Worm (Caenorhabditis elegans) whole organism, late embryonic: Measurements from ENCODE around the gene Y32H12A.7.
A peak's percentile ranks its signal among the peaks of the same experiment; 100 is the strongest.

Experiments
- C38D4.7 ChIP-seq: fragments of 200-800 bp; sonication (Bioruptor generic); optimal IDR thresholded peaks from 2 replicates; lab custom pipeline; 2018; ENCODE audit warnings: mild to moderate bottlenecking, missing genetic modification characterization, moderate library complexity, missing compliant biosample characterization
- K09A11.1 ChIP-seq: sonication (generic microtip); optimal IDR thresholded peaks from 2 replicates; lab custom pipeline; 2017; ENCODE audit warnings: antibody characterized with exemption, mild to moderate bottlenecking, missing genetic modification characterization, missing compliant biosample characterization; ENCODE audit not compliant: insufficient read depth
- T23F11.4 ChIP-seq: fragments of 200-800 bp; sonication (Bioruptor generic); optimal IDR thresholded peaks from 2 replicates; lab custom pipeline; 2018; ENCODE audit warnings: mild to moderate bottlenecking, missing genetic modification characterization, missing compliant biosample characterization
- Y22D7AL.16 ChIP-seq: sonication (generic microtip); optimal IDR thresholded peaks from 2 replicates; lab custom pipeline; 2016; ENCODE audit warnings: missing genetic modification characterization, missing compliant biosample characterization
- ceh-14 ChIP-seq: sonication (generic microtip); optimal IDR thresholded peaks from 2 replicates; lab custom pipeline; 2016; ENCODE audit warnings: missing genotype, missing genetic modification characterization, missing compliant biosample characterization
- ceh-18 ChIP-seq: sonication (generic microtip); optimal IDR thresholded peaks from 2 replicates; lab custom pipeline; 2016; ENCODE audit warnings: missing genetic modification characterization, missing compliant biosample characterization
- ceh-2 ChIP-seq: sonication (generic microtip); optimal IDR thresholded peaks from 2 replicates; lab custom pipeline; 2016; ENCODE audit warnings: missing genotype, missing genetic modification characterization, missing compliant biosample characterization
- ceh-30 ChIP-seq: fragments of 150-350 bp; optimal IDR thresholded peaks from 2 replicates; lab custom pipeline; 2014; ENCODE audit warnings: missing biosample characterization, missing genetic modification characterization
- ceh-31 ChIP-seq: sonication (generic microtip); optimal IDR thresholded peaks from 2 replicates; lab custom pipeline; 2016; ENCODE audit warnings: missing genetic modification characterization, missing compliant biosample characterization
- ceh-6 ChIP-seq: fragments of 200-800 bp; sonication (Bioruptor generic); optimal IDR thresholded peaks from 2 replicates; lab custom pipeline; 2018; ENCODE audit warnings: mild to moderate bottlenecking, missing genetic modification characterization, missing compliant biosample characterization
- elt-2 ChIP-seq: sonication (generic microtip); optimal IDR thresholded peaks from 2 replicates; lab custom pipeline; 2016; ENCODE audit warnings: missing genetic modification reagents, missing genetic modification characterization, missing compliant biosample characterization
- elt-4 ChIP-seq: sonication (generic microtip); optimal IDR thresholded peaks from 2 replicates; lab custom pipeline; 2016; ENCODE audit warnings: missing genetic modification characterization, missing compliant biosample characterization
- eyg-1 ChIP-seq: sonication (generic microtip); optimal IDR thresholded peaks from 2 replicates; lab custom pipeline; 2016; ENCODE audit warnings: missing genotype, missing genetic modification characterization, missing compliant biosample characterization
- fax-1 ChIP-seq: sonication (generic microtip); optimal IDR thresholded peaks from 2 replicates; lab custom pipeline; 2016; ENCODE audit warnings: missing genotype, missing genetic modification characterization, missing compliant biosample characterization
- hlh-13 ChIP-seq: fragments of 200-800 bp; sonication (Bioruptor generic); optimal IDR thresholded peaks from 2 replicates; lab custom pipeline; 2018; ENCODE audit warnings: mild to moderate bottlenecking, missing genetic modification characterization, missing compliant biosample characterization
- hlh-30 ChIP-seq: sonication (generic microtip); optimal IDR thresholded peaks from 2 replicates; lab custom pipeline; 2017; ENCODE audit warnings: antibody characterized with exemption, missing genetic modification characterization, missing compliant biosample characterization; ENCODE audit not compliant: insufficient read depth
- hlh-6 ChIP-seq: sonication (generic microtip); optimal IDR thresholded peaks from 2 replicates; lab custom pipeline; 2016; ENCODE audit warnings: missing genotype, missing genetic modification characterization, missing compliant biosample characterization
- hlh-8 ChIP-seq: sonication (generic microtip); optimal IDR thresholded peaks from 2 replicates; lab custom pipeline; 2016; ENCODE audit warnings: missing genotype, missing genetic modification characterization, missing compliant biosample characterization
- lim-6 ChIP-seq: sonication (generic microtip); optimal IDR thresholded peaks from 2 replicates; lab custom pipeline; 2016; ENCODE audit warnings: missing genetic modification characterization, missing compliant biosample characterization
- lin-11 ChIP-seq: fragments of 200-800 bp; sonication (Bioruptor generic); optimal IDR thresholded peaks from 2 replicates; lab custom pipeline; 2018; ENCODE audit warnings: mild to moderate bottlenecking, missing genetic modification characterization, missing compliant biosample characterization
- mec-3 ChIP-seq: sonication (generic microtip); optimal IDR thresholded peaks from 2 replicates; lab custom pipeline; 2016; ENCODE audit warnings: borderline replicate concordance, missing genetic modification characterization, missing compliant biosample characterization
- nhr-232 ChIP-seq: sonication (generic microtip); optimal IDR thresholded peaks from 2 replicates; lab custom pipeline; 2016; ENCODE audit warnings: missing genetic modification characterization, missing compliant biosample characterization
- odd-2 ChIP-seq: sonication (generic microtip); optimal IDR thresholded peaks from 2 replicates; lab custom pipeline; 2017; ENCODE audit warnings: antibody characterized with exemption, mild to moderate bottlenecking, missing genetic modification characterization, missing compliant biosample characterization
- pat-9 ChIP-seq: fragments of 200-800 bp; sonication (Bioruptor generic); optimal IDR thresholded peaks from 2 replicates; lab custom pipeline; 2018; ENCODE audit warnings: mild to moderate bottlenecking, missing genetic modification characterization, moderate library complexity, missing compliant biosample characterization
- pax-1 ChIP-seq: fragments of 150-350 bp; optimal IDR thresholded peaks from 2 replicates; lab custom pipeline; 2014; ENCODE audit warnings: missing biosample characterization, missing genetic modification characterization
- pha-2 ChIP-seq: sonication (generic microtip); optimal IDR thresholded peaks from 2 replicates; lab custom pipeline; 2017; ENCODE audit warnings: mild to moderate bottlenecking, missing genetic modification characterization, missing compliant biosample characterization
- pqm-1 ChIP-seq: sonication (generic microtip); optimal IDR thresholded peaks from 2 replicates; lab custom pipeline; 2016; ENCODE audit warnings: missing genetic modification characterization, missing compliant biosample characterization
- sox-2 ChIP-seq: fragments of 200-800 bp; sonication (Bioruptor generic); IDR thresholded peaks from 2 replicates; pipeline ENCODE4 v1.3.6; 2022; ENCODE audit warnings: missing genetic modification reagents, missing genetic modification characterization, missing compliant biosample characterization
- sox-4 ChIP-seq: sonication (generic microtip); optimal IDR thresholded peaks from 2 replicates; lab custom pipeline; 2017; ENCODE audit warnings: mild to moderate bottlenecking, missing genetic modification characterization, inconsistent platforms, missing compliant biosample characterization
- tbx-2 ChIP-seq: sonication (generic microtip); optimal IDR thresholded peaks from 2 replicates; lab custom pipeline; 2016; ENCODE audit warnings: missing genetic modification characterization, missing compliant biosample characterization
- tbx-7 ChIP-seq: sonication (generic microtip); optimal IDR thresholded peaks from 2 replicates; lab custom pipeline; 2016; ENCODE audit warnings: missing genotype, missing genetic modification characterization, missing compliant biosample characterization
- unc-3 ChIP-seq, 2 experiments: fragments of 200-800 bp in 1 of 2; sonication (Bioruptor generic) in 1 of 2; sonication (generic microtip) in 1 of 2; conservative IDR thresholded peaks in 1 of 2; optimal IDR thresholded peaks in 1 of 2; 2 replicates each; pipeline versions ENCODE4 v1.3.6 to Lab custom; 2016 to 2022; ENCODE audit warnings: missing compliant biosample characterization in 2 of 2, missing genetic modification characterization in 2 of 2, missing genetic modification reagents in 1 of 2
- unc-42 ChIP-seq: sonication (generic microtip); optimal IDR thresholded peaks from 2 replicates; lab custom pipeline; 2016; ENCODE audit warnings: missing genotype, missing genetic modification characterization, missing compliant biosample characterization
- unc-55 ChIP-seq: sonication (generic microtip); optimal IDR thresholded peaks from 2 replicates; lab custom pipeline; 2017; ENCODE audit warnings: missing biosample characterization, missing genetic modification reagents, missing genetic modification characterization

Y32H12A.7 gene

DNA sequence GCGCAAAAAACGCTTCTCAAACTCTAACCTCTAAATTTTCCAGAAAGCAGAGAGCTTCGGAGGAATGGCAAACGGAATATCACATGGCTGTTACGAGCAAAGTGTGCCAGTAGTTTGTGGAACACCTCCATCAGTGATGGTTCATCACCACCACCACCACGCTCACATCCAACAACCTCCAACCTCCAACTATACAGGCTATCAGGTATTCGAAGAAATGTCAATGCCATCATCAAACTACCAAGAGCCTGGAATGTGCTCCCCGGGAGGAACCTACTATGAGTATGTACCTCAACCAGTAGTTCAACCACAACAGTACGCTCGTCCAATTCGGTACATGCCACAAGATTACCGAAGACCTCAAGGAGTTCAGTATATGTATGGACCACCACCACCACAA, 41.7 kb downstream of the Y32H12A.7 start:
- no peak for TF ChIP-seq hlh-13 (GFP tag; lab: Kevin White, UChicago)

DNA sequence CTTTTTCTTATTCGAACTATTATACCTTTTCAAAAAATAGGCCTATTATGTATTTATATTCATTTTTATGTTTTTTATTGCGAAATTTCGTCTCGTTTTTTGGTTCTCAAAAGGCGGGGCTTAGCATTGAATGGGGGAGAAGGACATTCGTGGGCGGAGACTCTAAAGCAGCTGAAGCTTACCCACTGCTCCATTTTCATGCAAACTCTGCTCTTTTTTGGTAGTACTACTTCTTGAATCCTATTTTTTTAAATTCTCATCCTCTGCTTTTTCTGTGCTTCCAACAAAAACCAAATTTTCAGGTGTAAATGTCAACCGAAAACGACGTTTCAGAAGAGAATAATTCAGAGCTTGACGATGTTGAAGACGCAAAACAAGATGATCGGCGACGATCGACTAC, 43.8 kb downstream of the Y32H12A.7 start, which contains the start of gene ZK121.2:
ZK121.2 (plus strand) TSS at position 301 of the 400 bp plus-strand sequence.
- TF ChIP-seq ceh-31 (tag; lab: Kevin White, UChicago) (no peak), hlh-6 (no peak), fax-1 (tag; lab: Kevin White, UChicago) (no peak), odd-2 (no peak), lin-11 (tag; lab: Kevin White, UChicago) (no peak), pqm-1 (tag; lab: Kevin White, UChicago) (no peak), ceh-30 (tag; lab: Kevin White, UChicago) (no peak), eyg-1 (tag; lab: Kevin White, UChicago) (no peak), elt-2 (tag; lab: Kevin White, UChicago) (no peak), pha-2 (tag; lab: Kevin White, UChicago) (no peak), pat-9 (tag; lab: Kevin White, UChicago) (no peak), unc-42 (tag; lab: Kevin White, UChicago) (no peak), hlh-30 (no peak), mec-3 (tag; lab: Kevin White, UChicago) (no peak)

DNA sequence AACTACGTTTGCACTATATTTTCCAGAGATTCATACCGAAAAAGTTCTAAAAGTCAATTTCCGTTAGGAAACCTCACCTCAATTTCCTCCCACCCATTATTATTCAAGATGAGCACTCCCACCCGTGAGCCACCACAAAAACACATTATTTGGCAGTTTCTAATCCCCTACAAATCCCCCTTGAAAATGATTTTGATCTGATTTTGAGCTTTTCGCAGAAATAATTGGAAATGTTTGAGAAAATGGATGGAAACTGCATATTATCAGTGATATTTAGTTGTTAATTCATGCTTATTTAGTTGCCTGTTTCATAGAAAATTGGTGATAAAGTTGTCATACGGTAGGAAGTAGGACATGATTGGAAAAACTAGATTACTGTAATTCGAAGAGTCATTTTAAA, 44.7 kb downstream of the Y32H12A.7 start:
- TF ChIP-seq eyg-1 (tag; lab: Kevin White, UChicago) = no peak
- no peak for TF ChIP-seq K09A11.1 (tag; lab: Kevin White, UChicago)
- TF ChIP-seq unc-55 = no peak
- no peak for TF ChIP-seq ceh-14 (tag; lab: Kevin White, UChicago)
- TF ChIP-seq unc-3 (GFP tag; conservative IDR thresholded peaks at IDR 0.05; lab: Robert Waterston, UW) = no peak
- TF ChIP-seq unc-3 (tag; optimal IDR thresholded peaks at IDR 0.05; lab: Kevin White, UChicago) = no peak
- TF ChIP-seq tbx-7 (tag; lab: Kevin White, UChicago) = no peak
- no peak for TF ChIP-seq nhr-232 (tag; lab: Kevin White, UChicago)
- TF ChIP-seq sox-4 = no peak
- TF ChIP-seq pha-2 (tag; lab: Kevin White, UChicago) = no peak
- no peak for TF ChIP-seq fax-1 (tag; lab: Kevin White, UChicago)
- TF ChIP-seq T23F11.4 = no peak
- TF ChIP-seq ceh-18 = no peak

DNA sequence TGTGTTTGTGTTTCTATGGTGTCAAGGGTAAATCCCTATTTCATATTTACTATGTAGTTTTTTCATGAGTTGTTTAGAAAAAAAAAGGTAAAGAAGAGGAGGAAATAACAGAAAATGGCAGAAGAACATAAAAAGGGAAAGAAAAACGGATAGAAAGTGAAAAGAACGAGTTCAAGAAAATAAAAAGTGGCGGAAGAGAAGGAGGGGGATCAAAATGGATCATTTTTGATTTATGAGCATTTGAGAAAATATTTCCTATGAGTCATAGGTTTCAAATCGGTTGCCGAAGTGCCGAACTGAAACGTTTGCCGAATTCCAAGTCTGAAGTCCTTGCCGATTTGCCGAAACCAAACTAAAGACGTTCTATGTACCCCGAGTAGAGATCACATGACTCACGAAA, 46.4 kb downstream of the Y32H12A.7 start:
- TF ChIP-seq Y22D7AL.16 = no peak
- no peak for TF ChIP-seq ceh-2 (tag; lab: Kevin White, UChicago)
- no peak for TF ChIP-seq T23F11.4
- no peak for TF ChIP-seq C38D4.7 (GFP tag; lab: Kevin White, UChicago)
- TF ChIP-seq ceh-6 = no peak
- no peak for TF ChIP-seq sox-4
- TF ChIP-seq tbx-2 (tag; lab: Kevin White, UChicago) = no peak
- no peak for TF ChIP-seq lin-11 (tag; lab: Kevin White, UChicago)

DNA sequence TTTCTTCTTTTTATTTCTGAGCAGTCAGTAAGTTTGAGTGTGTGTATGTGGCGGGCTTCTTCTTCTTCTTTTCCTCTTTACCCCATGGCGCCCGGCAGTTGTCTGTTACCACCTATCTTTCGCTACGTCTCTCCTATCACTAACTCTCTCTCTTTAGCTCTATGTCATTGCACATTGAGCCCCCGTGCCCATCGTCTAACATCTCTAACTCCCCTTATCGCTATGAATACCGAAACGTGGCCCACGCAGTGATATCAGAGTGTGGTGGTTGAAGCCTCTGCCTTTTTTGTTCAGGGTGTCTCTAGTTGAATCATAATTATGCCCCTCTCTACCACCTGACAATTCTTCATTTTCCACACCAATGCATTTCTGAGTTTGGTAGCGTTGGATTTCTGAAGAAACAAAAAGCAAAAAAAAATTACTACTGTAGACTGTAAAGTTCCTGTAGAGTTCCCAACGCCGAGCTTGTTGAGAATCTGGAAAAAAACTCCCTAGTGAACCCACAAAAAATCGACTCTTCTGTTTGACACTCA, 50.6 kb downstream of the Y32H12A.7 start:
- TF ChIP-seq elt-4 (tag; lab: Kevin White, UChicago) (peak; percentile 47), unc-3 (GFP tag; conservative IDR thresholded peaks at IDR 0.05; lab: Robert Waterston, UW) (no peak), unc-3 (tag; optimal IDR thresholded peaks at IDR 0.05; lab: Kevin White, UChicago) (no peak), sox-2 (GFP tag; lab: Robert Waterston, UW) (no peak), pax-1 (tag; lab: Kevin White, UChicago) (no peak), hlh-8 (tag; lab: Kevin White, UChicago) (no peak), lim-6 (tag; lab: Kevin White, UChicago) (no peak), pqm-1 (tag; lab: Kevin White, UChicago) (no peak), ceh-18 (peak; percentile 40)
